Worm (Caenorhabditis elegans) whole organism, young adult: ENCODE measurements around the gene R05G6.4.

ENCODE experiments used
- cebp-2 ChIP-seq: fragments of 200-800 bp; sonication (Bioruptor generic); IDR thresholded peaks from 2 replicates; pipeline ENCODE4 v1.3.6; 2022; ENCODE audit warnings: missing genetic modification characterization, missing compliant biosample characterization
- ceh-58 ChIP-seq: fragments of 200-800 bp; sonication (Bioruptor generic); IDR thresholded peaks from 2 replicates; pipeline ENCODE4 v1.3.6; 2022; ENCODE audit warnings: missing genetic modification characterization, missing compliant biosample characterization
- repo-1 ChIP-seq: sonication (generic microtip); optimal IDR thresholded peaks from 2 replicates; lab custom pipeline; 2017; ENCODE audit warnings: mild to moderate bottlenecking, missing genetic modification characterization, missing compliant biosample characterization

- no peak for TF ChIP-seq cebp-2 (GFP tag; lab: Robert Waterston, UW)
- TF ChIP-seq ceh-58: no peak
- no peak for TF ChIP-seq repo-1 (tag; lab: Kevin White, UChicago)
Measured at ce11 chrIV:7474826-7475225, 38.2 kb upstream of the R05G6.4 start, which contains the start of gene slc-25A18.2.
